Worm (Caenorhabditis elegans): Measurements from ENCODE around the gene ubc-20.

Gene ubc-20

ce11 chrIII:188426-188888, at the start of gene ubc-20:
TSS of gene ubc-20 (plus strand) at chrIII:188838.
- no peak for TF ChIP-seq tra-4 (tag; optimal IDR thresholded peaks at IDR 0.05)
- TF ChIP-seq aly-1 (tag; optimal IDR thresholded peaks at IDR 0.05), result no peak
- TF ChIP-seq ceh-36 (tag; optimal IDR thresholded peaks at IDR 0.05), result no peak
- no peak for TF ChIP-seq hnd-1 (tag; optimal IDR thresholded peaks at IDR 0.05)
- TF ChIP-seq hmg-4 (GFP tag; optimal IDR thresholded peaks at IDR 0.05), result no peak
- no peak for TF ChIP-seq scrt-1 (GFP tag; IDR thresholded peaks at IDR 0.05)
- TF ChIP-seq sea-1 (GFP tag; conservative IDR thresholded peaks at IDR 0.05), result no peak
- no peak for TF ChIP-seq flt-1 (GFP tag; IDR thresholded peaks at IDR 0.05)
- no peak for TF ChIP-seq tbx-11 (GFP tag; IDR thresholded peaks at IDR 0.05)

ce11 chrIII:140904-141303, 47.7 kb upstream of the ubc-20 start, which contains the start of gene fbxb-81:
TSS of gene fbxb-81 (minus strand) at chrIII:141217.
- TF ChIP-seq flt-1 (GFP tag; IDR thresholded peaks at IDR 0.05), result no peak
- no peak for TF ChIP-seq hmbx-1 (tag; optimal IDR thresholded peaks at IDR 0.05)
- TF ChIP-seq scrt-1 (GFP tag; IDR thresholded peaks at IDR 0.05), result no peak
- no peak for TF ChIP-seq pes-1 (GFP tag; IDR thresholded peaks at IDR 0.05)

- TF ChIP-seq hnd-1 (tag; optimal IDR thresholded peaks at IDR 0.05) (no peak), ets-7 (tag; optimal IDR thresholded peaks at IDR 0.05) (no peak), ama-1 (optimal IDR thresholded peaks at IDR 0.05) (no peak), ceh-36 (tag; optimal IDR thresholded peaks at IDR 0.05) (no peak), tra-4 (tag; optimal IDR thresholded peaks at IDR 0.05) (no peak), ceh-13 (GFP tag; optimal IDR thresholded peaks at IDR 0.05) (no peak), hmbx-1 (tag; optimal IDR thresholded peaks at IDR 0.05) (no peak), aly-1 (tag; optimal IDR thresholded peaks at IDR 0.05) (no peak), F13C5.2 (tag; optimal IDR thresholded peaks at IDR 0.05) (no peak), pes-1 (GFP tag; IDR thresholded peaks at IDR 0.05) (no peak), flt-1 (GFP tag; IDR thresholded peaks at IDR 0.05) (no peak), hmg-4 (GFP tag; optimal IDR thresholded peaks at IDR 0.05) (no peak), tbx-37 (GFP tag; conservative IDR thresholded peaks at IDR 0.05) (no peak), scrt-1 (GFP tag; IDR thresholded peaks at IDR 0.05) (no peak)
Observed at ce11 chrIII:143121-143520, 45.5 kb upstream of the ubc-20 start, which contains the start of gene fbxb-82. TSS of gene fbxb-82 (minus strand) at chrIII:143221.

- no peak for TF ChIP-seq hmbx-1 (tag; optimal IDR thresholded peaks at IDR 0.05)
- no peak for TF ChIP-seq flt-1 (GFP tag; IDR thresholded peaks at IDR 0.05)
- no peak for TF ChIP-seq ets-7 (tag; optimal IDR thresholded peaks at IDR 0.05)
- no peak for TF ChIP-seq tbx-11 (GFP tag; IDR thresholded peaks at IDR 0.05)
Observed at ce11 chrIII:145078-145477, 43.6 kb upstream of the ubc-20 start, which contains the start of the genes T17A3.12 and fbxb-83. TSS of gene T17A3.12 (minus strand) at chrIII:145178. TSS of gene fbxb-83 (minus strand) at chrIII:145211.

- no peak for TF ChIP-seq ets-7 (tag; optimal IDR thresholded peaks at IDR 0.05)
- TF ChIP-seq hmg-4 (GFP tag; optimal IDR thresholded peaks at IDR 0.05), result no peak
- no peak for TF ChIP-seq hmbx-1 (tag; optimal IDR thresholded peaks at IDR 0.05)
- no peak for TF ChIP-seq aly-1 (tag; optimal IDR thresholded peaks at IDR 0.05)
- TF ChIP-seq tbx-37 (GFP tag; conservative IDR thresholded peaks at IDR 0.05), result no peak
- TF ChIP-seq B0310.2 (tag; optimal IDR thresholded peaks at IDR 0.05), result no peak
- TF ChIP-seq ceh-13 (GFP tag; optimal IDR thresholded peaks at IDR 0.05), result no peak
- TF ChIP-seq hnd-1 (tag; optimal IDR thresholded peaks at IDR 0.05), result no peak
Observed at ce11 chrIII:146369-146768, 42.3 kb upstream of the ubc-20 start, which contains the start of gene fbxb-84. TSS of gene fbxb-84 (minus strand) at chrIII:146469.

- TF ChIP-seq hmg-4 (GFP tag; optimal IDR thresholded peaks at IDR 0.05), result no peak
- TF ChIP-seq tbx-37 (GFP tag; conservative IDR thresholded peaks at IDR 0.05), result no peak
- TF ChIP-seq ama-1 (optimal IDR thresholded peaks at IDR 0.05), result no peak
- no peak for TF ChIP-seq ets-7 (tag; optimal IDR thresholded peaks at IDR 0.05)
- TF ChIP-seq pes-1 (GFP tag; IDR thresholded peaks at IDR 0.05), result no peak
- TF ChIP-seq hnd-1 (tag; optimal IDR thresholded peaks at IDR 0.05), result no peak
- no peak for TF ChIP-seq aly-1 (tag; optimal IDR thresholded peaks at IDR 0.05)
- no peak for TF ChIP-seq ceh-13 (GFP tag; optimal IDR thresholded peaks at IDR 0.05)
- TF ChIP-seq tra-4 (tag; optimal IDR thresholded peaks at IDR 0.05), result no peak
- no peak for TF ChIP-seq B0310.2 (tag; optimal IDR thresholded peaks at IDR 0.05)
Observed at ce11 chrIII:147570-148076, 41.0 kb upstream of the ubc-20 start, which contains the start of gene sqst-5. TSS of gene sqst-5 (minus strand) at chrIII:147620.

ce11 chrIII:149132-149531, 39.5 kb upstream of the ubc-20 start:
- no peak for TF ChIP-seq tra-4 (tag; optimal IDR thresholded peaks at IDR 0.05)
- TF ChIP-seq tbx-11 (GFP tag; IDR thresholded peaks at IDR 0.05), result no peak
- no peak for TF ChIP-seq F13C5.2 (tag; optimal IDR thresholded peaks at IDR 0.05)
- TF ChIP-seq hnd-1 (tag; optimal IDR thresholded peaks at IDR 0.05), result no peak
- no peak for TF ChIP-seq ceh-13 (GFP tag; optimal IDR thresholded peaks at IDR 0.05)
- no peak for TF ChIP-seq hmbx-1 (tag; optimal IDR thresholded peaks at IDR 0.05)
- no peak for TF ChIP-seq scrt-1 (GFP tag; IDR thresholded peaks at IDR 0.05)
- no peak for TF ChIP-seq pes-1 (GFP tag; IDR thresholded peaks at IDR 0.05)
- TF ChIP-seq ama-1 (optimal IDR thresholded peaks at IDR 0.05), result no peak
- no peak for TF ChIP-seq sea-1 (GFP tag; conservative IDR thresholded peaks at IDR 0.05)
- no peak for TF ChIP-seq flt-1 (GFP tag; IDR thresholded peaks at IDR 0.05)
- TF ChIP-seq ets-7 (tag; optimal IDR thresholded peaks at IDR 0.05), result no peak
- TF ChIP-seq ceh-36 (tag; optimal IDR thresholded peaks at IDR 0.05), result no peak
- no peak for TF ChIP-seq aly-1 (tag; optimal IDR thresholded peaks at IDR 0.05)
- no peak for TF ChIP-seq tbx-37 (GFP tag; conservative IDR thresholded peaks at IDR 0.05)
- TF ChIP-seq hmg-4 (GFP tag; optimal IDR thresholded peaks at IDR 0.05), result no peak
- no peak for TF ChIP-seq B0310.2 (tag; optimal IDR thresholded peaks at IDR 0.05)

ce11 chrIII:151084-151483, 37.6 kb upstream of the ubc-20 start:
- TF ChIP-seq flt-1 (GFP tag; IDR thresholded peaks at IDR 0.05) (no peak), ets-7 (tag; optimal IDR thresholded peaks at IDR 0.05) (no peak), B0310.2 (tag; optimal IDR thresholded peaks at IDR 0.05) (no peak), tbx-37 (GFP tag; conservative IDR thresholded peaks at IDR 0.05) (no peak), aly-1 (tag; optimal IDR thresholded peaks at IDR 0.05) (no peak), pes-1 (GFP tag; IDR thresholded peaks at IDR 0.05) (no peak), scrt-1 (GFP tag; IDR thresholded peaks at IDR 0.05) (no peak), ama-1 (optimal IDR thresholded peaks at IDR 0.05) (no peak), ceh-36 (tag; optimal IDR thresholded peaks at IDR 0.05) (no peak)

All from whole organism, early embryonic.